Worm (Caenorhabditis elegans): ENCODE results near the gene C02F4.4.

The C02F4.4 gene

DNA sequence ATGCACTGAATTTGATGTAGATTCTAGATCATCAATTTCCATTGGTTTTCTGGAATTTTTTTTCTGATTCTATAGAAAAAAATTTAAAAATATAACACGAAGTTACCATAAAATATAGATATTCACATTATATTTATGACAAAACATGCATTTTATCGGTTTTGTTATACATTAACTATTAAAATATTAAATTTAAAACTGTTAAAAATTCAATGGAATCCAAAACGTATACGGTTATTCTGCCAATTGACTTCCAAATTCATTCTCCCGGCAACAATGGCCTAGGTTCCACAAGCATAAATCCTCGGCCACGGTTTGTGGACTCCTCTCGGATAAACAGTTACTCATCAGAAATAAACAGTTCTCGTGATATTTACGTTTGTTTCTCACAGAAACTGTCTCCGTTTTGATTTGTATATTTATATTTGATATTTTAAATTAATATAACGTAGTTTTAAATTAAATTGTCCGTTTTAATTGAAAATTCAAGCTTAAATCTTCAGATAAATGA, 31.4 kb downstream of the C02F4.4 start, which contains the start of the genes F01D4.5 and ced-5:
Gene F01D4.5 (minus strand): TSS at position 51 of the 511 bp plus-strand sequence.
Gene ced-5 (plus strand): TSS at position 504 of the 511 bp plus-strand sequence.
- TF ChIP-seq sea-1 (GFP tag; conservative IDR thresholded peaks at IDR 0.05) (no peak), hmbx-1 (tag; optimal IDR thresholded peaks at IDR 0.05) (no peak), flt-1 (GFP tag; IDR thresholded peaks at IDR 0.05) (0 out of 2 replicates have a peak, but pooled peaks have one; percentile 46), tbx-11 (GFP tag; IDR thresholded peaks at IDR 0.05) (no peak), aly-1 (tag; optimal IDR thresholded peaks at IDR 0.05) (no peak), tbx-37 (GFP tag; conservative IDR thresholded peaks at IDR 0.05) (peak; percentile 86), B0310.2 (tag; optimal IDR thresholded peaks at IDR 0.05) (peak; percentile 26), hnd-1 (tag; optimal IDR thresholded peaks at IDR 0.05) (peak; percentile 24)

DNA sequence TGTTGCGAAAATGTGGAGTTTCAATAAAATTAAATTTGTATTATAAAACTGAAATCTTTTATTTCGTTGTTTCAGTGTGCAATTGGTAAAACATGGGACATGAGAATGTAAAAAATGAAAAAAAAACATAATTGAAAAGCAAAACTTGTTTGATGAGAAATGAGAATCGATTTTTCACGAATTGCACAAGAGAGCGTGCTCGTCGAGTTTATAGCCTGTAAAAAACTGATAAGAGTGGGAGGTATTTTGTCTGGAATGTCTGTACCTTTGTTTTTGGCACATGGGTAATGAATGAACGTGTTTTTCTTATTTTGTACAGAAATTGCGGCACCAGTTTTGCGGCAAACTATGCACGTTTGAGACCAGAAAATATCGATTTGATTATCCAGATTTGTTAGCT, 32.4 kb downstream of the C02F4.4 start:
- TF ChIP-seq pes-1 (GFP tag; IDR thresholded peaks at IDR 0.05) (no peak), ets-7 (tag; optimal IDR thresholded peaks at IDR 0.05) (no peak), flt-1 (GFP tag; IDR thresholded peaks at IDR 0.05) (no peak), B0310.2 (tag; optimal IDR thresholded peaks at IDR 0.05) (no peak), hnd-1 (tag; optimal IDR thresholded peaks at IDR 0.05) (no peak), ceh-36 (tag; optimal IDR thresholded peaks at IDR 0.05) (no peak), aly-1 (tag; optimal IDR thresholded peaks at IDR 0.05) (no peak), sea-1 (GFP tag; conservative IDR thresholded peaks at IDR 0.05) (no peak), F13C5.2 (tag; optimal IDR thresholded peaks at IDR 0.05) (no peak), hmbx-1 (tag; optimal IDR thresholded peaks at IDR 0.05) (no peak), tra-4 (tag; optimal IDR thresholded peaks at IDR 0.05) (no peak)

DNA sequence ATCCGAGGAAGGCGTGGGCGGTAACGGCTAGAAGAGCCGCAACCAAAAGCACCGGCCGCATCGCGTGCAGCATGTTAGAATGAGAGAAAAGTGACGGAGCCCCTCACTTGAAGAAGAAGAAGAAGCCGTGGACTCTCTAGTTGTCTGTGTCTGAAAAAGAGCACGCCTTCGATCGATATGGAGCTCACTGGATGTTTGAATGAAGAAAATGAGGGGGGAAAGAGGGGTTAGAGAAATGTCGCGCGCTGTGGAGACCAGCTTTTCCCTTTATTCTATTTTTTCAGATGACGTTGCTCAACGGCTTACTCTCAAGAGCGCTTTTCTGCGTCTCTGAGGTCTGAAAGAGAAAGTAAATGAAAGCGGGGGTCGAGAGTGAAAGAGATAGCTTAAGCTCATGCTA, 33.3 kb downstream of the C02F4.4 start, which contains the start of gene egl-21:
Gene egl-21 (minus strand): TSS at position 150 of the 400 bp plus-strand sequence.
- peak; percentile 36; the same call in 1 of the 2 replicates for TF ChIP-seq tbx-11 (GFP tag; IDR thresholded peaks at IDR 0.05)
- no peak for TF ChIP-seq B0310.2 (tag; optimal IDR thresholded peaks at IDR 0.05)

DNA sequence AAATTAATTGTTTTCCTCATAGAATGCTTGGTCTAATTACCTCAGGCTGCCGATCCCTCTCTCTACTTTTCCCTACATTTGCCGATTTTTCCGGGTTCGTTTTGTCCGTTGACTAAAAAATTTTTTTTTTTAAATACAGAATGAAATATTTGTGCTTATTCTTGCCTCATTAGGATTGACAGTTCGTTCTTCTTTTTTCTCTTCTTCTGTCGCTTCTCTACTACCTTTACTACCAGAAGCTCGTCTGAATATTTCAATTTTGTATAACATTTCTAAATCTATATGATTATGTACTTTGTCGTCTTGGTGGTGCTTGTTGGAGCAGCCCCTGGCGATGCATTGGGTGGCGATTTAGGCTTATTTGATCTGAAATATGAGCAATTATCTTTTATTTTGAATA, 39.8 kb downstream of the C02F4.4 start:
- TF ChIP-seq aly-1 (tag; optimal IDR thresholded peaks at IDR 0.05) (no peak), hmg-4 (GFP tag; optimal IDR thresholded peaks at IDR 0.05) (no peak)

DNA sequence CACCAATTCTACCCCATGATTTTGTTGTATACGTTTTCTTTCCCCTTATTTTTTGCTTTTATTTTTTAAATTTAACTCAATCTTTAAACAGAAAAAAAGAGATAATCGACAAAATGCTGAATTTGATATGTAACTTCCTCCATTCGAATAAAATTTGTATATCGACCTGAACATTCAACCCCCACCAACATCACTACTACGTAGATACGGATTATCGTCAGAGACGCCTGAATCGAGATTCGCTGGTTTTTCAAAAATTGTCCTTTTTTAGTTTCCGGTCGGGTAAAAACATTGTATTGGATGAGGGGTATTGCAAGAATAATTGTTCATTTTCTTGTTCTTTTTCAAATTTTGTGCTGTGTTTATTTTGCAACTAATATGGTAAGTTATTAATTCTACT, 42.5 kb downstream of the C02F4.4 start, which contains the start of gene bgnt-1.1:
Gene bgnt-1.1 (plus strand): TSS at position 301 of the 400 bp plus-strand sequence.
- no peak for TF ChIP-seq hmbx-1 (tag; optimal IDR thresholded peaks at IDR 0.05)
- TF ChIP-seq B0310.2 (tag; optimal IDR thresholded peaks at IDR 0.05), result no peak
- no peak for TF ChIP-seq flt-1 (GFP tag; IDR thresholded peaks at IDR 0.05)
- no peak for TF ChIP-seq tra-4 (tag; optimal IDR thresholded peaks at IDR 0.05)
- no peak for TF ChIP-seq scrt-1 (GFP tag; IDR thresholded peaks at IDR 0.05)
- TF ChIP-seq F13C5.2 (tag; optimal IDR thresholded peaks at IDR 0.05), result no peak
- no peak for TF ChIP-seq sea-1 (GFP tag; conservative IDR thresholded peaks at IDR 0.05)
- no peak for TF ChIP-seq pes-1 (GFP tag; IDR thresholded peaks at IDR 0.05)
- no peak for TF ChIP-seq hmg-4 (GFP tag; optimal IDR thresholded peaks at IDR 0.05)
- TF ChIP-seq tbx-11 (GFP tag; IDR thresholded peaks at IDR 0.05), result no peak

DNA sequence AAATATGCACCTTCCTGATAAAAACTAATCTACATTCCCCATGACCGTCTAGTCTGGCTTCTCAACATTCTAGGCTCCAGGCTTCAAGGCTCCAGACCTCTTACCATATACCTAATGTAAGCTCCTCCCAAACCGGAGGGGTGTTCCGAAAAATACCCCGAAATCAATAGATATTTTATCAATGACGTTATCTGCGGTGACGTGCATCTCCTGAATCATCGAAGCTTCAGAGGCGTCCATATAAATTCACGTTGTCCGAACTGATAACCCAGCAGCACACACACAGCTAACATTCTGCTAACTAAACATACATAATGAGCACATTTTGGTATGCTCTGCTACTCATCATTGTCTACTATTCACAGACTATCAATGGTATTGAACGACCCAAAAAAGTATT, 45.5 kb downstream of the C02F4.4 start, which contains the start of gene ugt-44:
Gene ugt-44 (plus strand): TSS at position 248 of the 400 bp plus-strand sequence.
- no peak for TF ChIP-seq aly-1 (tag; optimal IDR thresholded peaks at IDR 0.05)
- no peak for TF ChIP-seq ceh-13 (GFP tag; optimal IDR thresholded peaks at IDR 0.05)
- TF ChIP-seq tbx-11 (GFP tag; IDR thresholded peaks at IDR 0.05), result no peak
- TF ChIP-seq tbx-37 (GFP tag; conservative IDR thresholded peaks at IDR 0.05), result no peak
- no peak for TF ChIP-seq hmbx-1 (tag; optimal IDR thresholded peaks at IDR 0.05)
- TF ChIP-seq hnd-1 (tag; optimal IDR thresholded peaks at IDR 0.05), result no peak
- TF ChIP-seq B0310.2 (tag; optimal IDR thresholded peaks at IDR 0.05), result no peak
- no peak for TF ChIP-seq ama-1 (optimal IDR thresholded peaks at IDR 0.05)
- no peak for TF ChIP-seq scrt-1 (GFP tag; IDR thresholded peaks at IDR 0.05)
- no peak for TF ChIP-seq hmg-4 (GFP tag; optimal IDR thresholded peaks at IDR 0.05)
- no peak for TF ChIP-seq tra-4 (tag; optimal IDR thresholded peaks at IDR 0.05)
- TF ChIP-seq ceh-36 (tag; optimal IDR thresholded peaks at IDR 0.05), result no peak

DNA sequence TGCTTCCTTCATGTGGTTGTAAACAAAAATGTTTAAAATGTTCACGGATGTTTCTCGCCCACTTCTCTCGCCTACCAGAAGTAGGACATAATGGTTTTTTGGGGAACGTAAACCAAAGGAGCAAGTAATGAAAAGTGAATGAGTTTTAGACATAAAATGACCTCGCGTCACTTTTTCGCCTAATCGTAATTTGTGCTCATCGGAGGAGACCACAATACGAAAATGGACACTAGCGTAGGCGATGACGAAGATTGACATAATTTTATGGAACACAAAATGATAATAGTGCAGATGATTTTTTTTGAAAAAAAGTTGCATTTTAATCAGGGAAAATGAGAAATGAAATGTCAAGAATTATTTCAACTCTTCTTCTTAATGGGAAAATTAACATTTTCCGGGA, 46.4 kb downstream of the C02F4.4 start:
- TF ChIP-seq scrt-1 (GFP tag; IDR thresholded peaks at IDR 0.05), result no peak
- TF ChIP-seq hnd-1 (tag; optimal IDR thresholded peaks at IDR 0.05), result no peak
- TF ChIP-seq sea-1 (GFP tag; conservative IDR thresholded peaks at IDR 0.05), result no peak
- TF ChIP-seq pes-1 (GFP tag; IDR thresholded peaks at IDR 0.05), result no peak
- no peak for TF ChIP-seq ets-7 (tag; optimal IDR thresholded peaks at IDR 0.05)
- no peak for TF ChIP-seq aly-1 (tag; optimal IDR thresholded peaks at IDR 0.05)
- no peak for TF ChIP-seq hmbx-1 (tag; optimal IDR thresholded peaks at IDR 0.05)
- TF ChIP-seq tbx-11 (GFP tag; IDR thresholded peaks at IDR 0.05), result no peak
- TF ChIP-seq ceh-36 (tag; optimal IDR thresholded peaks at IDR 0.05), result no peak
- TF ChIP-seq hmg-4 (GFP tag; optimal IDR thresholded peaks at IDR 0.05), result no peak
- no peak for TF ChIP-seq flt-1 (GFP tag; IDR thresholded peaks at IDR 0.05)
- no peak for TF ChIP-seq tbx-37 (GFP tag; conservative IDR thresholded peaks at IDR 0.05)
- no peak for TF ChIP-seq F13C5.2 (tag; optimal IDR thresholded peaks at IDR 0.05)
- no peak for TF ChIP-seq ceh-13 (GFP tag; optimal IDR thresholded peaks at IDR 0.05)
- TF ChIP-seq tra-4 (tag; optimal IDR thresholded peaks at IDR 0.05), result no peak

DNA sequence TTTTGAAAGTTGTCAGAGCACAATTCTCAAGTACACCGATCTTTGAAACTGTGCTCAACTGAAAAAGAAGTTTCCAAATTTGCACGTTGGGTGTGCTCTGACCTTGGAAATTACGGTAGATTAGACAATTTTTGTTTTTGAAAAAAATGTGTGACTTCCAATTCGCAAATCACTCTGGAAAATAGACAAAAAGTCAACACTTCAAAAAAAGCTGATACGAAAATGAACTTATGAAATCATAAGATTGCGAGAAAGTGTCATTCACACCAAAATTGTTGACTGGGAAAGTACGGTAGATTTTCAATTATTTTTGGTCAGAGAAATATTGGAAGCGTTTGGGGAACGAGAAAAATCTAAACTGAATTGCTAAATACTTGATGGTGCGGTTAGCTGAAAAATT, 47.7 kb downstream of the C02F4.4 start:
- no peak for TF ChIP-seq scrt-1 (GFP tag; IDR thresholded peaks at IDR 0.05)
- no peak for TF ChIP-seq F13C5.2 (tag; optimal IDR thresholded peaks at IDR 0.05)
- no peak for TF ChIP-seq ceh-13 (GFP tag; optimal IDR thresholded peaks at IDR 0.05)
- TF ChIP-seq flt-1 (GFP tag; IDR thresholded peaks at IDR 0.05), result no peak
- no peak for TF ChIP-seq hnd-1 (tag; optimal IDR thresholded peaks at IDR 0.05)
- TF ChIP-seq tbx-37 (GFP tag; conservative IDR thresholded peaks at IDR 0.05), result no peak
- TF ChIP-seq sea-1 (GFP tag; conservative IDR thresholded peaks at IDR 0.05), result no peak
- TF ChIP-seq tbx-11 (GFP tag; IDR thresholded peaks at IDR 0.05), result no peak
- TF ChIP-seq pes-1 (GFP tag; IDR thresholded peaks at IDR 0.05), result no peak
- TF ChIP-seq ceh-36 (tag; optimal IDR thresholded peaks at IDR 0.05), result no peak
- TF ChIP-seq tra-4 (tag; optimal IDR thresholded peaks at IDR 0.05), result no peak
- no peak for TF ChIP-seq B0310.2 (tag; optimal IDR thresholded peaks at IDR 0.05)
- TF ChIP-seq hmbx-1 (tag; optimal IDR thresholded peaks at IDR 0.05), result no peak
- no peak for TF ChIP-seq aly-1 (tag; optimal IDR thresholded peaks at IDR 0.05)
- no peak for TF ChIP-seq hmg-4 (GFP tag; optimal IDR thresholded peaks at IDR 0.05)
- TF ChIP-seq ets-7 (tag; optimal IDR thresholded peaks at IDR 0.05), result no peak
- TF ChIP-seq ama-1 (optimal IDR thresholded peaks at IDR 0.05), result no peak

Data from whole organism, early embryonic.